Worm (Caenorhabditis elegans) whole organism, early embryonic: ENCODE measurements around the gene fbxa-136.

Experiments
- F13C5.2 ChIP-seq: sonication (generic microtip); optimal IDR thresholded peaks from 2 replicates; lab custom pipeline; 2017; ENCODE audit warnings: mild to moderate bottlenecking, missing genetic modification characterization, inconsistent platforms, missing compliant biosample characterization
- ama-1 ChIP-seq: fragments of 150-350 bp; optimal IDR thresholded peaks from 2 replicates; lab custom pipeline; 2014
- ceh-36 ChIP-seq: sonication (generic microtip); optimal IDR thresholded peaks from 2 replicates; lab custom pipeline; 2016; ENCODE audit warnings: missing genetic modification characterization, inconsistent platforms, missing compliant biosample characterization
- ets-7 ChIP-seq: sonication (generic microtip); optimal IDR thresholded peaks from 2 replicates; lab custom pipeline; 2016; ENCODE audit warnings: missing genotype, missing genetic modification characterization, missing compliant biosample characterization
- flt-1 ChIP-seq: fragments of 200-800 bp; sonication (Bioruptor generic); IDR thresholded peaks from 2 replicates; pipeline ENCODE4 v1.3.6; 2022; ENCODE audit warnings: missing genetic modification characterization, missing compliant biosample characterization
- hmbx-1 ChIP-seq: sonication (generic microtip); optimal IDR thresholded peaks from 2 replicates; lab custom pipeline; 2016; ENCODE audit warnings: mild to moderate bottlenecking, missing genetic modification characterization, missing compliant biosample characterization
- scrt-1 ChIP-seq: fragments of 200-800 bp; sonication (Bioruptor generic); IDR thresholded peaks from 2 replicates; pipeline ENCODE4 v1.3.6; 2022; ENCODE audit warnings: missing genetic modification characterization, missing compliant biosample characterization
- sea-1 ChIP-seq: fragments of 200-800 bp; sonication (Bioruptor generic); conservative IDR thresholded peaks from 2 replicates; pipeline ENCODE4 v1.3.6; 2022; ENCODE audit warnings: missing genetic modification characterization, missing compliant biosample characterization
- tbx-11 ChIP-seq: fragments of 200-800 bp; sonication (Bioruptor generic); IDR thresholded peaks from 2 replicates; pipeline ENCODE4 v1.3.6; 2022; ENCODE audit warnings: missing genetic modification characterization, missing compliant biosample characterization
- tbx-37 ChIP-seq: fragments of 200-800 bp; sonication (Bioruptor generic); conservative IDR thresholded peaks from 2 replicates; pipeline ENCODE4 v1.3.6; 2022; ENCODE audit warnings: missing genetic modification reagents, missing genetic modification characterization, missing compliant biosample characterization

DNA sequence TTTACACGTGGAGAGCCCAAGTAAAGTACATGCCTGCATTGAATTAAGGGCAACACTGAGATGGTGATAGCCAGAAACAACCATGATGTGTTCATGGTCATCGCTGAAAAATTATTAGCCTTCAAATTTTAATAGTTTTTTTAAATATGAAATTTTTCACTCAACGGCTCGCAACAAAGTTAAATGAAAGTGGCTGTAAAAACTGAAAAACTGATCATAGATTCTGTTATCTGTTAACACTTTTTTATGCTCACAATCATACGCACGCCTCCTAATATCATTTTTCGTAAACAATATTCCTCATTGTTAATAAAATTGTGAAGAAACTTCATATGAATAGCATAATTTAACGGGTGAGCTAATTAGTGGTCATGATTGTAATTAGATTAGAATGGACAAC lies 10.6 kb downstream of the fbxa-136 start, which contains the start of gene C18D4.4:
- TF ChIP-seq ama-1 (lab: Kevin White, UChicago), result no peak
- no peak for TF ChIP-seq tbx-11
- TF ChIP-seq ceh-36 (tag; lab: Kevin White, UChicago), result no peak
- TF ChIP-seq hmbx-1, result no peak
- no peak for TF ChIP-seq scrt-1 (GFP tag; lab: Robert Waterston, UW)
- no peak for TF ChIP-seq flt-1 (GFP tag; lab: Robert Waterston, UW)
- TF ChIP-seq ets-7, result no peak
- no peak for TF ChIP-seq sea-1 (GFP tag; lab: Robert Waterston, UW)
- no peak for TF ChIP-seq tbx-37 (GFP tag; lab: Robert Waterston, UW)
- TF ChIP-seq F13C5.2 (tag; lab: Kevin White, UChicago), result no peak
